Worm (Caenorhabditis elegans) whole organism, mixed stage, embryonic: ENCODE data around the gene srbc-24.

ENCODE experiments used
- elt-1 ChIP-seq: sonication (generic microtip); optimal IDR thresholded peaks from 2 replicates; lab custom pipeline; 2017; ENCODE audit warnings: missing genetic modification characterization, mild to moderate bottlenecking, missing compliant biosample characterization, antibody characterized with exemption, moderate library complexity, borderline replicate concordance; ENCODE audit not compliant: insufficient read depth
- elt-3 ChIP-seq: fragments of 150-350 bp; optimal IDR thresholded peaks from 2 replicates; lab custom pipeline; 2014; ENCODE audit warnings: missing biosample characterization, missing genetic modification characterization
- flh-1 ChIP-seq: fragments of 200-800 bp; sonication (Bioruptor generic); optimal IDR thresholded peaks from 2 replicates; lab custom pipeline; 2018; ENCODE audit warnings: mild to moderate bottlenecking, missing genetic modification characterization, moderate library complexity, missing compliant biosample characterization
- lin-13 ChIP-seq: fragments of 150-350 bp; optimal IDR thresholded peaks from 2 replicates; lab custom pipeline; 2014; ENCODE audit warnings: missing biosample characterization, missing genetic modification characterization
- lsy-2 ChIP-seq: fragments of 150-350 bp; optimal IDR thresholded peaks from 2 replicates; lab custom pipeline; 2014; ENCODE audit warnings: missing biosample characterization, missing genetic modification characterization
- mep-1 ChIP-seq: fragments of 150-350 bp; optimal IDR thresholded peaks from 2 replicates; lab custom pipeline; 2017; ENCODE audit warnings: missing biosample characterization, missing genetic modification reagents, missing genetic modification characterization, inconsistent platforms
- snpc-4 ChIP-seq: fragments of 150-350 bp; optimal IDR thresholded peaks from 2 replicates; lab custom pipeline; 2014; ENCODE audit warnings: missing biosample characterization, missing genetic modification characterization

DNA sequence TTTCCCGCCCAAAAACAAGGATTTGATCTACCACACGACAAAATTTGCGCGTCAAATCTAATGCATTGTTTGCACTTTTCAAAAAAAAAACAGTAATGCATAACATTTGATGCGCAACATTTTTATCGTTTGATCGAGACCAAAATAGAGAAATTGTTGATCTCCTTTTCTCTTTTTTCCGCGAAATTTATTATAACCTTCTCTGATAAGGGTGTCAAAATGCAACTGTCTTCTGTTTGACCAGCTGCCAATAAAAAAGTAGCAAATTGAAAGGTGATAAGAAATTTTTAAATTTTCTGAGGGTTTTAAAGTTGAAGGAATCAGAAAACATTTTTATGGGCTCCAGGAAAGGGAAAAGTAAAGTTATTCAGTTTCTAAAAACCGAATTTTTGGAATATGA lies 14.5 kb upstream of the srbc-24 start:
- TF ChIP-seq snpc-4 (tag; lab: Kevin White, UChicago) = no peak
- no peak for TF ChIP-seq lin-13 (tag; lab: Kevin White, UChicago)
- no peak for TF ChIP-seq mep-1 (tag; lab: Kevin White, UChicago)
- TF ChIP-seq lsy-2 (tag; lab: Kevin White, UChicago) = no peak
- no peak for TF ChIP-seq elt-3 (tag; lab: Kevin White, UChicago)
- no peak for TF ChIP-seq flh-1 (GFP tag; lab: Kevin White, UChicago)
- TF ChIP-seq elt-1 (tag; lab: Kevin White, UChicago) = no peak
